Fruit fly (Drosophila melanogaster) whole organism, prepupa: Measurements from ENCODE around the gene CG14079.

Experiments
- CG6808 ChIP-seq: fragments of 200-800 bp; sonication (Bioruptor generic); optimal IDR thresholded peaks from 3 replicates; lab custom pipeline; 2017; ENCODE audit warnings: missing biosample characterization, missing genetic modification characterization, mild to moderate bottlenecking, moderate library complexity, missing genetic modification reagents
- CG6854 ChIP-seq: fragments of 200-800 bp; sonication (Bioruptor generic); optimal IDR thresholded peaks from 2 replicates; lab custom pipeline; 2017; ENCODE audit warnings: missing biosample characterization, mild to moderate bottlenecking, missing genetic modification characterization
- Eip75B ChIP-seq: fragments of 200-800 bp; sonication (Bioruptor generic); optimal IDR thresholded peaks from 3 replicates; lab custom pipeline; 2016; ENCODE audit warnings: missing biosample characterization, missing genetic modification characterization
- Eip93F ChIP-seq: fragments of 200-800 bp; sonication (Bioruptor generic); optimal IDR thresholded peaks from 2 replicates; lab custom pipeline; 2016; ENCODE audit warnings: missing biosample characterization, mild to moderate bottlenecking, missing genetic modification characterization
- Lpt ChIP-seq: fragments of 200-800 bp; sonication (Bioruptor generic); optimal IDR thresholded peaks from 3 replicates; lab custom pipeline; 2016; ENCODE audit warnings: missing biosample characterization, missing genetic modification characterization
- cyc ChIP-seq: fragments of 200-800 bp; sonication (Bioruptor generic); optimal IDR thresholded peaks from 3 replicates; lab custom pipeline; 2016; ENCODE audit warnings: missing biosample characterization, missing genetic modification characterization
- salr ChIP-seq, 2 experiments: fragments of 200-800 bp; sonication (Bioruptor generic); optimal IDR thresholded peaks; 3 replicates each; lab custom pipeline; 2016 to 2018; ENCODE audit warnings: missing biosample characterization in 2 of 2, missing genetic modification characterization in 2 of 2, mild to moderate bottlenecking in 1 of 2
- svp ChIP-seq: fragments of 200-800 bp; sonication (Bioruptor generic); peaks from one replicate; lab custom pipeline; 2016; ENCODE audit warnings: missing biosample characterization, missing genetic modification characterization

DNA sequence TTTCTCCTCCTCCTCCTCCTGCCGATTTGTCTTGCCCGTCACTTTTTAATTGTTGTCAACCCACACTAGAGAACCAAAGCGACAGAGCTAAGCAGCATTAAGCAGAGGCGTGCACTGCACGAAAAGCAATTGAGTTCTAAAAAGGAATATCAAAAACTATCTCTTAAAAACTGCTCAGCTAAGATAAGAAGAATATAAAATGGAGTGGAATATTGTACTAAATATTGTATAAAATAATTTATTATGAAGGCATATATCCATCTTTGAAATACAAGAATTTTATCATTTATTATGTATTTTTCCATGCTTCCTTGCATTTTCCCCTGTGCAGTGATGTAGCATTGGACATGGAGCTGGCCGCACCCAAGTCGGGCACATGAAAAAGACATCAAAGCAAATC is 42.7 kb upstream of the CG14079 start:
- TF ChIP-seq cyc (GFP tag; lab: Kevin White, UChicago) (no peak), svp (GFP tag; lab: Kevin White, UChicago) (peak; percentile 68), Lpt (GFP tag; lab: Kevin White, UChicago) (no peak), CG6854 (GFP tag; lab: Kevin White, UChicago) (no peak), Eip75B (GFP tag; lab: Kevin White, UChicago) (no peak), salr (GFP tag; optimal IDR thresholded peaks at IDR 0.05; lab: Kevin White, UChicago) (peak in 1 of 2 experiments; percentile 49), Eip93F (GFP tag; lab: Kevin White, UChicago) (no peak), CG6808 (GFP tag; lab: Kevin White, UChicago) (peak; percentile 47)
